Fruit fly (Drosophila melanogaster) whole organism, pupa: ENCODE data around the gene AstCC.
A peak's percentile ranks its signal among the peaks of the same experiment; 100 is the strongest.

Experiments used
- CG10348 ChIP-seq: fragments of 200-800 bp; sonication (Bioruptor generic); IDR thresholded peaks from 2 replicates; pipeline ENCODE4 v1.3.6; 2022; ENCODE audit warnings: missing biosample characterization, missing genetic modification characterization
- CG12605 ChIP-seq: fragments of 200-800 bp; sonication (Bioruptor generic); IDR thresholded peaks from 2 replicates; pipeline ENCODE4 v1.3.6; 2022; ENCODE audit warnings: missing biosample characterization, missing genetic modification characterization
- CG13204 ChIP-seq: fragments of 200-800 bp; sonication (Bioruptor generic); optimal IDR thresholded peaks from 2 replicates; lab custom pipeline; 2018; ENCODE audit warnings: missing biosample characterization, mild to moderate bottlenecking, missing genetic modification characterization, moderate library complexity
- CG14655 ChIP-seq: fragments of 200-800 bp; sonication (Bioruptor generic); optimal IDR thresholded peaks from 3 replicates; lab custom pipeline; 2017; ENCODE audit warnings: mild to moderate bottlenecking, missing biosample characterization, missing genetic modification reagents, missing genetic modification characterization
- CG15710 ChIP-seq: fragments of 200-800 bp; sonication (Bioruptor generic); optimal IDR thresholded peaks from 2 replicates; lab custom pipeline; 2018; ENCODE audit warnings: missing biosample characterization, mild to moderate bottlenecking, missing genetic modification characterization, moderate library complexity
- CG17806 ChIP-seq: fragments of 200-800 bp; sonication (Bioruptor generic); optimal IDR thresholded peaks from 2 replicates; lab custom pipeline; 2018; ENCODE audit warnings: missing biosample characterization, mild to moderate bottlenecking, missing genetic modification characterization, moderate library complexity
- CG32121 ChIP-seq: fragments of 200-800 bp; sonication (Bioruptor generic); IDR thresholded peaks from 2 replicates; pipeline ENCODE4 v1.3.6; 2022; ENCODE audit warnings: missing biosample characterization, missing genetic modification characterization
- CG34367 ChIP-seq: fragments of 200-800 bp; sonication (Bioruptor generic); optimal IDR thresholded peaks from 2 replicates; lab custom pipeline; 2018; ENCODE audit warnings: missing biosample characterization, mild to moderate bottlenecking, missing genetic modification characterization
- CG4496 ChIP-seq: fragments of 200-800 bp; sonication (Bioruptor generic); IDR thresholded peaks from 3 replicates; pipeline ENCODE4 v1.3.6; 2022; ENCODE audit warnings: missing biosample characterization, missing genetic modification characterization
- CG8159 ChIP-seq: fragments of 200-800 bp; sonication (Bioruptor generic); optimal IDR thresholded peaks from 3 replicates; lab custom pipeline; 2018; ENCODE audit warnings: missing biosample characterization, mild to moderate bottlenecking, missing genetic modification characterization, moderate library complexity
- CG8301 ChIP-seq: fragments of 200-800 bp; sonication (Bioruptor generic); optimal IDR thresholded peaks from 2 replicates; lab custom pipeline; 2018; ENCODE audit warnings: missing biosample characterization, mild to moderate bottlenecking, missing genetic modification characterization
- CG9948 ChIP-seq: fragments of 200-800 bp; sonication (Bioruptor generic); optimal IDR thresholded peaks from 2 replicates; lab custom pipeline; 2018; ENCODE audit warnings: missing biosample characterization, mild to moderate bottlenecking, missing genetic modification characterization, moderate library complexity
- D1 ChIP-seq: fragments of 200-800 bp; sonication (Bioruptor generic); optimal IDR thresholded peaks from 2 replicates; lab custom pipeline; 2018; ENCODE audit warnings: missing biosample characterization, mild to moderate bottlenecking, missing genetic modification characterization, moderate library complexity
- EcR ChIP-seq: fragments of 200-800 bp; sonication (Bioruptor generic); optimal IDR thresholded peaks from 3 replicates; lab custom pipeline; 2019; ENCODE audit warnings: missing biosample characterization, missing genetic modification characterization, mild to moderate bottlenecking, moderate library complexity, missing genetic modification reagents
- Ets98B ChIP-seq: fragments of 200-800 bp; sonication (Bioruptor generic); IDR thresholded peaks from 2 replicates; pipeline ENCODE4 v1.3.6; 2022; ENCODE audit warnings: missing biosample characterization, missing genetic modification characterization
- Pif1A ChIP-seq: fragments of 200-800 bp; sonication (Bioruptor generic); optimal IDR thresholded peaks from 3 replicates; lab custom pipeline; 2016; ENCODE audit warnings: missing biosample characterization, missing genetic modification characterization
- Pif1B ChIP-seq: fragments of 200-800 bp; sonication (Bioruptor generic); optimal IDR thresholded peaks from 3 replicates; lab custom pipeline; 2016; ENCODE audit warnings: missing biosample characterization, missing genetic modification characterization
- Snoo ChIP-seq: fragments of 200-800 bp; sonication (Bioruptor generic); optimal IDR thresholded peaks from 3 replicates; lab custom pipeline; 2017; ENCODE audit warnings: missing biosample characterization, mild to moderate bottlenecking, missing genetic modification characterization, inconsistent platforms
- fd96Ca ChIP-seq: fragments of 200-800 bp; sonication (Bioruptor generic); IDR thresholded peaks from 3 replicates; pipeline ENCODE4 v1.3.6; 2022; ENCODE audit warnings: missing biosample characterization, missing genetic modification characterization
- gl ChIP-seq: fragments of 200-800 bp; sonication (Bioruptor generic); optimal IDR thresholded peaks from 2 replicates; lab custom pipeline; 2018; ENCODE audit warnings: missing biosample characterization, mild to moderate bottlenecking, missing genetic modification characterization
- rn ChIP-seq: fragments of 200-800 bp; sonication (Bioruptor generic); IDR thresholded peaks from 2 replicates; pipeline ENCODE4 v1.3.6; 2022; ENCODE audit warnings: missing biosample characterization, missing genetic modification characterization

AstCC gene

dm6 chr2L:11100516-11101061 is 15.6 kb upstream of the AstCC start, which contains the start of gene Ge-1:
Ge-1 (minus strand) TSS chr2L:11100888.
- TF ChIP-seq CG10348 (GFP tag; lab: Robert Waterston, UW), result no peak
- TF ChIP-seq gl, result peak; percentile 2

- TF ChIP-seq D1 (tag; lab: Kevin White, UChicago), result peak; percentile 87
- TF ChIP-seq CG32121 (GFP tag; lab: Robert Waterston, UW), result peak; percentile 37; the same call in 1 of the 2 replicates
- TF ChIP-seq CG17806 (tag; lab: Kevin White, UChicago), result peak; percentile 39
- TF ChIP-seq CG14655 (GFP tag; lab: Kevin White, UChicago), result no peak
- peak; percentile 42 for TF ChIP-seq CG15710 (tag; lab: Kevin White, UChicago)
These were observed 6.1 kb upstream of the AstCC start, which contains the start of gene Wdr59 for dm6 chr2L:11091111-11091510. Wdr59 (plus strand) TSS chr2L:11091444.

dm6 chr2L:11086357-11086924 is 1.4 kb upstream of the AstCC start, which contains the start of gene CG16854:
CG16854 (plus strand) TSS chr2L:11086721.
- TF ChIP-seq fd96Ca (GFP tag; lab: Robert Waterston, UW) (0 out of 3 replicates have a peak, but pooled peaks have one; percentile 31), CG10348 (GFP tag; lab: Robert Waterston, UW) (no peak), CG32121 (GFP tag; lab: Robert Waterston, UW) (no peak), CG12605 (GFP tag; lab: Robert Waterston, UW) (no peak), CG8159 (no peak), gl (no peak), EcR (GFP tag; lab: Kevin White, UChicago) (no peak), CG15710 (tag; lab: Kevin White, UChicago) (no peak), CG17806 (tag; lab: Kevin White, UChicago) (no peak), CG8301 (tag; lab: Kevin White, UChicago) (no peak), D1 (tag; lab: Kevin White, UChicago) (no peak), CG34367 (tag; lab: Kevin White, UChicago) (no peak), Pif1B (no peak), Ets98B (no peak), CG4496 (GFP tag; lab: Robert Waterston, UW) (0 out of 3 replicates have a peak, but pooled peaks have one; percentile 7), Snoo (no peak)

dm6 chr2L:11082025-11082424 is 3.0 kb downstream of the AstCC start:
- no peak for TF ChIP-seq CG10348 (GFP tag; lab: Robert Waterston, UW)
- TF ChIP-seq CG9948 (tag; lab: Kevin White, UChicago), result no peak
- peak; percentile 95 for TF ChIP-seq CG12605 (GFP tag; lab: Robert Waterston, UW)
- TF ChIP-seq D1 (tag; lab: Kevin White, UChicago), result no peak
- no peak for TF ChIP-seq rn (GFP tag; lab: Robert Waterston, UW)
- no peak for TF ChIP-seq CG8301 (tag; lab: Kevin White, UChicago)
- no peak for TF ChIP-seq CG13204 (GFP tag; lab: Kevin White, UChicago)
- no peak for TF ChIP-seq CG17806 (tag; lab: Kevin White, UChicago)
- TF ChIP-seq, all 21 proteins: peak for 1

- no peak for TF ChIP-seq CG9948 (tag; lab: Kevin White, UChicago)
- no peak for TF ChIP-seq Ets98B
- TF ChIP-seq rn (GFP tag; lab: Robert Waterston, UW), result no peak
- no peak for TF ChIP-seq CG8159
These were observed 3.7 kb downstream of the AstCC start, which contains the start of gene AstC for dm6 chr2L:11081337-11081736. AstC (minus strand) TSS chr2L:11081399.

- TF ChIP-seq CG34367 (tag; lab: Kevin White, UChicago) (no peak), CG13204 (GFP tag; lab: Kevin White, UChicago) (no peak), CG14655 (GFP tag; lab: Kevin White, UChicago) (no peak), Pif1A (GFP tag; lab: Kevin White, UChicago) (no peak), Pif1B (no peak), CG4496 (GFP tag; lab: Robert Waterston, UW) (no peak), CG15710 (tag; lab: Kevin White, UChicago) (no peak), D1 (tag; lab: Kevin White, UChicago) (no peak), CG9948 (tag; lab: Kevin White, UChicago) (no peak), rn (GFP tag; lab: Robert Waterston, UW) (no peak), Ets98B (no peak), CG10348 (GFP tag; lab: Robert Waterston, UW) (no peak), CG8159 (no peak), fd96Ca (GFP tag; lab: Robert Waterston, UW) (no peak)
- TF ChIP-seq, all 21 proteins: peak for 0
These were observed 9.9 kb downstream of the AstCC start, which contains the start of gene CG43725 for dm6 chr2L:11075114-11075513. CG43725 (plus strand) TSS chr2L:11075513.

dm6 chr2L:11073947-11074346 is 11.1 kb downstream of the AstCC start:
- TF ChIP-seq CG15710 (tag; lab: Kevin White, UChicago), result peak; percentile 59
- no peak for TF ChIP-seq Pif1B
- peak; percentile 48 for TF ChIP-seq CG8159
- peak; percentile 8 for TF ChIP-seq Pif1A (GFP tag; lab: Kevin White, UChicago)
- no peak for TF ChIP-seq fd96Ca (GFP tag; lab: Robert Waterston, UW)
- TF ChIP-seq Snoo, result no peak
- TF ChIP-seq CG12605 (GFP tag; lab: Robert Waterston, UW), result no peak
- no peak for TF ChIP-seq rn (GFP tag; lab: Robert Waterston, UW)
- TF ChIP-seq CG10348 (GFP tag; lab: Robert Waterston, UW), result no peak
- no peak for TF ChIP-seq D1 (tag; lab: Kevin White, UChicago)
- TF ChIP-seq CG17806 (tag; lab: Kevin White, UChicago), result peak; percentile 9
- TF ChIP-seq Ets98B, result no peak
- TF ChIP-seq CG14655 (GFP tag; lab: Kevin White, UChicago), result peak; percentile 58
- no peak for TF ChIP-seq CG4496 (GFP tag; lab: Robert Waterston, UW)
- no peak for TF ChIP-seq EcR (GFP tag; lab: Kevin White, UChicago)
- TF ChIP-seq CG32121 (GFP tag; lab: Robert Waterston, UW), result no peak
- TF ChIP-seq CG13204 (GFP tag; lab: Kevin White, UChicago), result no peak
- TF ChIP-seq CG9948 (tag; lab: Kevin White, UChicago), result peak; percentile 50
- peak; percentile 62 for TF ChIP-seq CG8301 (tag; lab: Kevin White, UChicago)
- TF ChIP-seq CG34367 (tag; lab: Kevin White, UChicago), result peak; percentile 54
- TF ChIP-seq gl, result no peak
